Worm (Caenorhabditis elegans): ENCODE measurements around the gene T01C8.2.
A peak's percentile ranks its signal among the peaks of the same experiment; 100 is the strongest.

Gene T01C8.2

DNA sequence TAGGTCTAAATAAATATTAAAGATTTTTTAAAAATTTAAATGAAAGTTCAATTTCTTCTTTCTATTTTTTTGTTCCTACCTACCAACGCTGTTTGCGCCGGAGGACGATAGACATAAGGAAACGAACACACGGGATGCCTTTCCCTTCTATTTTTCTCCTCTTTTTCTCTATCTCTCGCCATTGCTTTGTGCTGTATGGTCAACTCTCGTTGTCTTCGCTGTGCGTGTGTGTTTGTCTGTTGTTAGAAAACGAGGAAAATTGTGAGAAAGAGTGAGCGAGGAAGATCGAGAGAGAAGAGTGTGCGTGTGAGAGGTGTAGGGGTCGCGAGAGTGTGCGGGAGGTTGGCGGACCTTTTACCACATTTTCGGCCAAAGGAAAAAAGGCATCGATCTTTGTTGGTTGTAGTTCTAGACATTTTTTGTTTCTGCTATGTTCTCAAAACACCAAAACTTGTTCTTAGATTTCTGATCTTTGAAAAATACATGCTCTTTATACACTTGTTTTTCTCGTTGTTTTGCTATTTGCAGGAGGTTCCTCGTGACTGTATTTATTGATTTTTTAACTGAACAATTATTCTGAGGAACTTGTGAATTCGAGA lies 12.9 kb downstream of the T01C8.2 start:
- no peak for TF ChIP-seq odd-2 (tag; optimal IDR thresholded peaks at IDR 0.05)
- TF ChIP-seq lim-6 (tag; optimal IDR thresholded peaks at IDR 0.05): no peak
- TF ChIP-seq hlh-8 (tag; optimal IDR thresholded peaks at IDR 0.05): no peak
- peak; percentile 60 for TF ChIP-seq sdc-2 (tag; optimal IDR thresholded peaks at IDR 0.05)
- TF ChIP-seq tbx-2 (tag; optimal IDR thresholded peaks at IDR 0.05): peak; percentile 49
- TF ChIP-seq sox-4 (tag; optimal IDR thresholded peaks at IDR 0.05): no peak
- TF ChIP-seq ceh-22 (tag; optimal IDR thresholded peaks at IDR 0.05): no peak
- peak; percentile 1 for TF ChIP-seq ceh-48 (tag; optimal IDR thresholded peaks at IDR 0.05)
- no peak for TF ChIP-seq K02D7.2 (tag; optimal IDR thresholded peaks at IDR 0.05)
- no peak for TF ChIP-seq pha-2 (tag; optimal IDR thresholded peaks at IDR 0.05)
- TF ChIP-seq sox-2 (GFP tag; IDR thresholded peaks at IDR 0.05): no peak
- TF ChIP-seq elt-4 (tag; optimal IDR thresholded peaks at IDR 0.05): no peak
- peak; percentile 42 for TF ChIP-seq ref-2 (tag; optimal IDR thresholded peaks at IDR 0.05)
- TF ChIP-seq unc-86 (tag; optimal IDR thresholded peaks at IDR 0.05): no peak
- peak; percentile 53 for TF ChIP-seq hlh-30 (tag; optimal IDR thresholded peaks at IDR 0.05; ENCODE audit: insufficient read depth)
- no peak for TF ChIP-seq pha-4 (tag; optimal IDR thresholded peaks at IDR 0.05)
- TF ChIP-seq ceh-34 (tag; optimal IDR thresholded peaks at IDR 0.05): peak; percentile 17
- no peak for TF ChIP-seq K09A11.1 (tag; optimal IDR thresholded peaks at IDR 0.05; ENCODE audit: insufficient read depth)
- peak; percentile 29 for TF ChIP-seq pros-1 (tag; optimal IDR thresholded peaks at IDR 0.05)
- no peak for TF ChIP-seq eyg-1 (tag; optimal IDR thresholded peaks at IDR 0.05)
- TF ChIP-seq ceh-18 (tag; optimal IDR thresholded peaks at IDR 0.05): peak; percentile 39
- TF ChIP-seq F13H6.1 (tag; optimal IDR thresholded peaks at IDR 0.05): no peak
- peak; percentile 63 for TF ChIP-seq ceh-31 (tag; optimal IDR thresholded peaks at IDR 0.05)
- TF ChIP-seq nfya-1 (tag; optimal IDR thresholded peaks at IDR 0.05): peak; percentile 75
- TF ChIP-seq elt-2 (tag; optimal IDR thresholded peaks at IDR 0.05): peak; percentile 20
- TF ChIP-seq mec-3 (tag; optimal IDR thresholded peaks at IDR 0.05; ENCODE audit: borderline replicate concordance): no peak
- no peak for TF ChIP-seq unc-3 (GFP tag; conservative IDR thresholded peaks at IDR 0.05)
- no peak for TF ChIP-seq unc-3 (tag; optimal IDR thresholded peaks at IDR 0.05)
- no peak for TF ChIP-seq fax-1 (tag; optimal IDR thresholded peaks at IDR 0.05)
- no peak for TF ChIP-seq T23F11.4 (GFP tag; optimal IDR thresholded peaks at IDR 0.05)
- TF ChIP-seq unc-42 (tag; optimal IDR thresholded peaks at IDR 0.05): peak; percentile 10

DNA sequence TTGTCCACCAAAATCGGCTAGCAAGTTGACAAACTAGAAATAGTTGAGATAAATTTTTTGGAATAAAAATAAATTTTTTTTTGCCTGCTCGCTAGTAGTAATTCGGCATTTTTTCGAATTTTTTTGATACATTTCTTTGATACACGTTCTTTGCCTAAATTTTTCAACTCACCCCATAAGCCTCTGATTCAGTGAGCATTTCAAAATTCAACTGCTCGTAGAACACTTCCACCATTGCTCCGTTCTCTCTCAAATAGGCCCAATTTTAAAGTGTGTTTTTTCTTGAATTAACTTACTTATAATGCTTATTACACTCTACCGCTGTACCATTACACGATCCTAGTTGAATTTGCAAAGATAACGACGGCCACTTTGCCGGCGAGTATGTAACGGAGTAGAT lies 17.3 kb downstream of the T01C8.2 start:
- TF ChIP-seq fkh-6 (tag; optimal IDR thresholded peaks at IDR 0.05) (no peak), unc-55 (GFP tag; optimal IDR thresholded peaks at IDR 0.05) (no peak), lin-11 (tag; optimal IDR thresholded peaks at IDR 0.05) (no peak), mec-3 (tag; optimal IDR thresholded peaks at IDR 0.05; ENCODE audit: borderline replicate concordance) (no peak), rnt-1 (tag; optimal IDR thresholded peaks at IDR 0.05) (no peak), hlh-13 (GFP tag; optimal IDR thresholded peaks at IDR 0.05) (no peak), ama-1 (optimal IDR thresholded peaks at IDR 0.05) (no peak), pqm-1 (tag; optimal IDR thresholded peaks at IDR 0.05) (no peak), ceh-2 (tag; optimal IDR thresholded peaks at IDR 0.05) (no peak), elt-4 (tag; optimal IDR thresholded peaks at IDR 0.05) (no peak), pha-4 (tag; optimal IDR thresholded peaks at IDR 0.05) (no peak), sox-2 (GFP tag; IDR thresholded peaks at IDR 0.05) (no peak), zip-5 (tag; optimal IDR thresholded peaks at IDR 0.05) (no peak), ceh-30 (tag; optimal IDR thresholded peaks at IDR 0.05) (no peak), sox-4 (tag; optimal IDR thresholded peaks at IDR 0.05) (no peak), pax-1 (tag; optimal IDR thresholded peaks at IDR 0.05) (no peak)

Measured in whole organism, late embryonic.